Worm (Caenorhabditis elegans) whole organism, L1 larva: Measurements from ENCODE around the gene F10G2.7.
"Not testable (repeated sequence)": the region's sequence is repeated elsewhere in the genome, so short reads cannot be mapped to it uniquely, and the experiment has no call there.

Experiments
- C16A3.4 ChIP-seq: fragments of 150-350 bp; optimal IDR thresholded peaks from 2 replicates; lab custom pipeline; 2014; ENCODE audit warnings: missing biosample characterization, missing genetic modification characterization
- F16B12.6 ChIP-seq: fragments of 150-350 bp; optimal IDR thresholded peaks from 2 replicates; lab custom pipeline; 2014; ENCODE audit warnings: missing biosample characterization, missing genetic modification characterization
- aha-1 ChIP-seq: fragments of 150-350 bp; optimal IDR thresholded peaks from 2 replicates; lab custom pipeline; 2014; ENCODE audit warnings: missing biosample characterization, missing genetic modification characterization
- blmp-1 ChIP-seq: fragments of 150-350 bp; optimal IDR thresholded peaks from 2 replicates; lab custom pipeline; 2014; ENCODE audit warnings: missing biosample characterization, missing genetic modification characterization
- ceh-8 ChIP-seq: fragments of 200-800 bp; sonication (Bioruptor generic); optimal IDR thresholded peaks from 2 replicates; lab custom pipeline; 2018; ENCODE audit warnings: mild to moderate bottlenecking, missing genetic modification characterization, moderate library complexity, missing compliant biosample characterization
- dpl-1 ChIP-seq, 3 experiments: fragments of 150-350 bp in 2 of 3; sonication (generic microtip) in 1 of 3; optimal IDR thresholded peaks; 2 replicates each; lab custom pipeline; 2014 to 2017; ENCODE audit warnings: missing biosample characterization in 3 of 3, missing genetic modification characterization in 3 of 3, missing genetic modification reagents in 3 of 3
- dsc-1 ChIP-seq: sonication (generic microtip); optimal IDR thresholded peaks from 2 replicates; lab custom pipeline; 2016; ENCODE audit warnings: mild to moderate bottlenecking, missing genetic modification characterization, missing compliant biosample characterization
- efl-1 ChIP-seq, 4 experiments: fragments of 150-350 bp; optimal IDR thresholded peaks in 3 of 4; peaks in 1 of 4; 1 replicate in 1 of 4; 2 replicates in 3 of 4; lab custom pipeline; 2014; ENCODE audit warnings: missing biosample characterization in 2 of 4, missing genetic modification characterization in 2 of 4, missing genetic modification reagents in 2 of 4
- elt-2 ChIP-seq: sonication (generic microtip); optimal IDR thresholded peaks from 2 replicates; lab custom pipeline; 2016; ENCODE audit warnings: missing genetic modification characterization, mild to moderate bottlenecking, inconsistent platforms, missing compliant biosample characterization, missing genetic modification reagents
- elt-3 ChIP-seq, 6 experiments: fragments of 150-350 bp in 1 of 6; sonication (generic microtip); optimal IDR thresholded peaks; 2 replicates each; lab custom pipeline; 2017 to 2018; ENCODE audit warnings: missing biosample characterization in 6 of 6, missing genetic modification characterization in 6 of 6, inconsistent platforms in 1 of 6
- fkh-8 ChIP-seq: sonication (generic microtip); optimal IDR thresholded peaks from 2 replicates; lab custom pipeline; 2016; ENCODE audit warnings: mild to moderate bottlenecking, missing genetic modification characterization, missing compliant biosample characterization
- fos-1 ChIP-seq: fragments of 150-350 bp; optimal IDR thresholded peaks from 2 replicates; lab custom pipeline; 2014; ENCODE audit warnings: missing biosample characterization, missing genetic modification characterization
- hlh-4 ChIP-seq: sonication (generic microtip); optimal IDR thresholded peaks from 2 replicates; lab custom pipeline; 2016; ENCODE audit warnings: mild to moderate bottlenecking, missing genetic modification characterization, missing compliant biosample characterization
- hpl-2 ChIP-seq: fragments of 150-350 bp; optimal IDR thresholded peaks from 2 replicates; lab custom pipeline; 2014; ENCODE audit warnings: missing biosample characterization, missing genetic modification reagents, missing genetic modification characterization
- irx-1 ChIP-seq: sonication (generic microtip); optimal IDR thresholded peaks from 2 replicates; lab custom pipeline; 2016; ENCODE audit warnings: missing genetic modification characterization, missing compliant biosample characterization
- lin-13 ChIP-seq: fragments of 150-350 bp; optimal IDR thresholded peaks from 2 replicates; lab custom pipeline; 2014; ENCODE audit warnings: missing biosample characterization, missing genetic modification reagents, missing genetic modification characterization
- lin-14 ChIP-seq: fragments of 200-800 bp; sonication (Bioruptor generic); optimal IDR thresholded peaks from 2 replicates; lab custom pipeline; 2018; ENCODE audit warnings: mild to moderate bottlenecking, missing genetic modification characterization, moderate library complexity, missing compliant biosample characterization
- mab-9 ChIP-seq: fragments of 200-800 bp; sonication (Bioruptor generic); IDR thresholded peaks from 2 replicates; pipeline ENCODE4 v1.3.6; 2022; ENCODE audit warnings: missing genetic modification reagents, missing genetic modification characterization, missing compliant biosample characterization
- mdl-1 ChIP-seq, 2 experiments: fragments of 150-350 bp; optimal IDR thresholded peaks; 2 replicates each; lab custom pipeline; 2014 to 2017; ENCODE audit warnings: missing biosample characterization in 2 of 2, missing genetic modification characterization in 2 of 2, inconsistent platforms in 1 of 2
- nhr-19 ChIP-seq: fragments of 200-800 bp; sonication (Bioruptor generic); conservative IDR thresholded peaks from 2 replicates; pipeline ENCODE4 v1.3.6; 2022; ENCODE audit warnings: missing genetic modification characterization, missing compliant biosample characterization
- nhr-71 ChIP-seq: sonication (generic microtip); optimal IDR thresholded peaks from 2 replicates; lab custom pipeline; 2016; ENCODE audit warnings: mild to moderate bottlenecking, missing genetic modification characterization, moderate library complexity, missing compliant biosample characterization
- nhr-76 ChIP-seq: sonication (generic microtip); optimal IDR thresholded peaks from 2 replicates; lab custom pipeline; 2017; ENCODE audit warnings: missing biosample characterization, missing genetic modification characterization
- nhr-77 ChIP-seq: fragments of 150-350 bp; optimal IDR thresholded peaks from 2 replicates; lab custom pipeline; 2014; ENCODE audit warnings: missing biosample characterization, missing genetic modification characterization
- nhr-84 ChIP-seq: sonication (generic microtip); optimal IDR thresholded peaks from 2 replicates; lab custom pipeline; 2017; ENCODE audit warnings: missing biosample characterization, missing genetic modification characterization
- nhr-85 ChIP-seq: sonication (generic microtip); peaks from one replicate; lab custom pipeline; 2016; ENCODE audit warnings: missing genetic modification characterization, inconsistent platforms, missing compliant biosample characterization
- nhr-90 ChIP-seq: sonication (generic microtip); optimal IDR thresholded peaks from 2 replicates; lab custom pipeline; 2016; ENCODE audit warnings: mild to moderate bottlenecking, missing genetic modification characterization, missing compliant biosample characterization; ENCODE audit not compliant: poor library complexity
- pqm-1 ChIP-seq: sonication (generic microtip); optimal IDR thresholded peaks from 3 replicates; lab custom pipeline; 2017; ENCODE audit warnings: missing biosample characterization, missing genetic modification characterization
- rnt-1 ChIP-seq: sonication (generic microtip); optimal IDR thresholded peaks from 2 replicates; lab custom pipeline; 2016; ENCODE audit warnings: mild to moderate bottlenecking, missing genetic modification characterization, moderate library complexity, missing compliant biosample characterization
- skn-1 ChIP-seq: fragments of 150-350 bp; optimal IDR thresholded peaks from 2 replicates; lab custom pipeline; 2014; ENCODE audit warnings: missing biosample characterization, missing genetic modification characterization
- snu-23 ChIP-seq: sonication (generic microtip); optimal IDR thresholded peaks from 2 replicates; lab custom pipeline; 2016; ENCODE audit warnings: missing genetic modification characterization, missing compliant biosample characterization
- sup-37 ChIP-seq: fragments of 200-800 bp; sonication (Bioruptor generic); optimal IDR thresholded peaks from 2 replicates; lab custom pipeline; 2018; ENCODE audit warnings: mild to moderate bottlenecking, missing genetic modification characterization, missing compliant biosample characterization
- vab-15 ChIP-seq: sonication (generic microtip); optimal IDR thresholded peaks from 2 replicates; lab custom pipeline; 2017; ENCODE audit warnings: missing genotype, mild to moderate bottlenecking, missing genetic modification characterization, missing compliant biosample characterization
- xbp-1 ChIP-seq: sonication (generic microtip); optimal IDR thresholded peaks from 2 replicates; lab custom pipeline; 2016; ENCODE audit warnings: missing genetic modification characterization, missing compliant biosample characterization
- zag-1 ChIP-seq: fragments of 150-350 bp; optimal IDR thresholded peaks from 2 replicates; lab custom pipeline; 2014; ENCODE audit warnings: missing biosample characterization, missing genetic modification characterization
- ztf-4 ChIP-seq: fragments of 150-350 bp; optimal IDR thresholded peaks from 2 replicates; lab custom pipeline; 2014; ENCODE audit warnings: missing biosample characterization, missing genetic modification characterization

Gene F10G2.7

ce11 chrV:7337218-7337617 lies at the start of gene F10G2.7:
Gene F10G2.7 (minus strand): TSS chrV:7337318.
- not testable (repeated sequence) for TF ChIP-seq pqm-1 (tag; lab: Kevin White, UChicago); sup-37 (GFP tag; lab: Kevin White, UChicago); nhr-76 (tag; lab: Kevin White, UChicago)

- TF ChIP-seq F16B12.6: no peak
- TF ChIP-seq lin-14: peak; percentile 37
- no peak for TF ChIP-seq zag-1
- TF ChIP-seq dpl-1 (GFP tag; optimal IDR thresholded peaks at IDR 0.05; lab: Kevin White, UChicago): no peak
- no peak for TF ChIP-seq sup-37 (GFP tag; lab: Kevin White, UChicago)
- no peak for TF ChIP-seq dsc-1 (tag; lab: Kevin White, UChicago)
- TF ChIP-seq nhr-84 (tag; lab: Kevin White, UChicago): no peak
- peak; percentile 42 for TF ChIP-seq fkh-8 (tag; lab: Kevin White, UChicago)
- TF ChIP-seq hlh-4 (tag; lab: Kevin White, UChicago): peak; percentile 57
- TF ChIP-seq aha-1 (tag; lab: Kevin White, UChicago): no peak
- no peak for TF ChIP-seq skn-1 (tag; lab: Kevin White, UChicago)
- no peak for TF ChIP-seq nhr-90 (tag; lab: Kevin White, UChicago)
- no peak for TF ChIP-seq hpl-2 (GFP tag; lab: Kevin White, UChicago)
- TF ChIP-seq nhr-76 (tag; lab: Kevin White, UChicago): no peak
- peak; percentile 35 for TF ChIP-seq blmp-1 (tag; lab: Kevin White, UChicago)
- no peak for TF ChIP-seq elt-3 (tag; optimal IDR thresholded peaks at IDR 0.05; lab: Kevin White, UChicago)
- TF ChIP-seq vab-15: no peak
- TF ChIP-seq mdl-1 (tag; optimal IDR thresholded peaks at IDR 0.05; lab: Kevin White, UChicago): no peak
- TF ChIP-seq snu-23 (GFP tag; lab: Kevin White, UChicago): no peak
- TF ChIP-seq xbp-1 (tag; lab: Kevin White, UChicago): no peak
- no peak for TF ChIP-seq elt-2
- TF ChIP-seq nhr-71 (tag; lab: Kevin White, UChicago): peak; percentile 47
- no peak for TF ChIP-seq mab-9 (GFP tag; lab: Robert Waterston, UW)
- TF ChIP-seq lin-13: no peak
- TF ChIP-seq efl-1 (optimal IDR thresholded peaks at IDR 0.05; lab: Kevin White, UChicago): no peak
- peak in 1 of 2 experiments; percentile 5 for TF ChIP-seq efl-1 (GFP tag; optimal IDR thresholded peaks at IDR 0.05 in 1 of 2; lab: Kevin White, UChicago)
- TF ChIP-seq nhr-19 (GFP tag; lab: Robert Waterston, UW): no peak
- no peak for TF ChIP-seq nhr-77 (tag; lab: Kevin White, UChicago)
- no peak for TF ChIP-seq rnt-1 (tag; lab: Kevin White, UChicago)
- TF ChIP-seq C16A3.4 (tag; lab: Kevin White, UChicago): no peak
- TF ChIP-seq ztf-4: no peak
- TF ChIP-seq nhr-85 (tag; lab: Kevin White, UChicago): no peak
- TF ChIP-seq irx-1: no peak
Observed at ce11 chrV:7386052-7386573, 49.0 kb upstream of the F10G2.7 start, which contains the start of gene srp-6. Gene srp-6 (minus strand): TSS chrV:7386102.

DNA sequence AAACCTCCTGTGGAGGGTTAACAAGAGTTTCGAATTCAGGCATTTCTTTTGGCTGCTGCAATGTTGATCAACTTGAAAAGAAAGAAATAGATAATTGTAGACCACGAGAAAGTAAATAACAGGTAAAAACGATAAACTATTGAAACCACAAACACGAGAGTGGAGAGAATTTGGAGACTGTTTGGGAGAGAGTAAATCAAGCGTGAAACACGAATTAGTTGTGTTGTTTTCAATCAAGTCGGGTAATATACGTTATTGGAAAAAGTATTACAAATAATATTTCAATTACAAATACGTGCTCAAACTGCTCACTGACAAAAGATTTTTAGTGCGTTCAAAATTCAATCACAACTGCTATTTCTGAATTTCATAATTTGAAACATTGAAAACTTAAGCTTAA lies 43.9 kb upstream of the F10G2.7 start, which contains the start of gene C03G6.17:
TSS of gene C03G6.17 (minus strand) at position 101 of the 400 bp plus-strand sequence.
- TF ChIP-seq nhr-85 (tag; lab: Kevin White, UChicago) (peak; percentile 63), nhr-76 (tag; lab: Kevin White, UChicago) (no peak), dpl-1 (GFP tag; optimal IDR thresholded peaks at IDR 0.05; lab: Kevin White, UChicago) (no peak), blmp-1 (tag; lab: Kevin White, UChicago) (peak; percentile 22)

- TF ChIP-seq ceh-8 (GFP tag; lab: Kevin White, UChicago) (peak; percentile 40), fos-1 (tag; lab: Kevin White, UChicago) (no peak), elt-3 (tag; optimal IDR thresholded peaks at IDR 0.05; lab: Kevin White, UChicago) (no peak)
Observed at ce11 chrV:7379384-7379783, 42.3 kb upstream of the F10G2.7 start, which contains the start of gene srsx-24. Gene srsx-24 (minus strand): TSS chrV:7379484.
